Fruit fly (Drosophila melanogaster) S2 (cell line): ENCODE measurements around the gene CG15332.

Experiments used
- CG8478 ChIP-seq: fragments of >200 bp; optimal IDR thresholded peaks from 2 replicates; lab custom pipeline; 2018
- CTCF ChIP-seq, 2 experiments: fragments of >200 bp; optimal IDR thresholded peaks; 2 replicates each; lab custom pipeline; 2018

- TF ChIP-seq CG8478 (lab: Kevin White, UChicago) (no peak), CTCF (optimal IDR thresholded peaks at IDR 0.05; lab: Kevin White, UChicago) (no peak)
Observed at dm6 chrX:7963724-7964123, 7.9 kb upstream of the CG15332 start, which contains the start of gene sn.
